Worm (Caenorhabditis elegans) whole organism, L1 larva: ENCODE data around the gene tram-1.

ENCODE experiments used
- C16A3.4 ChIP-seq: fragments of 150-350 bp; optimal IDR thresholded peaks from 2 replicates; lab custom pipeline; 2014; ENCODE audit warnings: missing biosample characterization, missing genetic modification characterization
- aha-1 ChIP-seq: fragments of 150-350 bp; optimal IDR thresholded peaks from 2 replicates; lab custom pipeline; 2014; ENCODE audit warnings: missing biosample characterization, missing genetic modification characterization
- ama-1 ChIP-seq: fragments of 150-350 bp; optimal IDR thresholded peaks from 2 replicates; lab custom pipeline; 2014
- ceh-8 ChIP-seq: fragments of 200-800 bp; sonication (Bioruptor generic); optimal IDR thresholded peaks from 2 replicates; lab custom pipeline; 2018; ENCODE audit warnings: mild to moderate bottlenecking, missing genetic modification characterization, moderate library complexity, missing compliant biosample characterization
- elt-3 ChIP-seq, 6 experiments: fragments of 150-350 bp in 1 of 6; sonication (generic microtip); optimal IDR thresholded peaks; 2 replicates each; lab custom pipeline; 2017 to 2018; ENCODE audit warnings: missing biosample characterization in 6 of 6, missing genetic modification characterization in 6 of 6, inconsistent platforms in 1 of 6
- nhr-12 ChIP-seq: sonication (generic microtip); optimal IDR thresholded peaks from 2 replicates; lab custom pipeline; 2017; ENCODE audit warnings: missing biosample characterization, missing genetic modification characterization
- rnt-1 ChIP-seq: sonication (generic microtip); optimal IDR thresholded peaks from 2 replicates; lab custom pipeline; 2016; ENCODE audit warnings: mild to moderate bottlenecking, missing genetic modification characterization, moderate library complexity, missing compliant biosample characterization
- tbx-2 ChIP-seq: sonication (generic microtip); optimal IDR thresholded peaks from 2 replicates; lab custom pipeline; 2016; ENCODE audit warnings: missing genetic modification characterization, missing compliant biosample characterization

DNA sequence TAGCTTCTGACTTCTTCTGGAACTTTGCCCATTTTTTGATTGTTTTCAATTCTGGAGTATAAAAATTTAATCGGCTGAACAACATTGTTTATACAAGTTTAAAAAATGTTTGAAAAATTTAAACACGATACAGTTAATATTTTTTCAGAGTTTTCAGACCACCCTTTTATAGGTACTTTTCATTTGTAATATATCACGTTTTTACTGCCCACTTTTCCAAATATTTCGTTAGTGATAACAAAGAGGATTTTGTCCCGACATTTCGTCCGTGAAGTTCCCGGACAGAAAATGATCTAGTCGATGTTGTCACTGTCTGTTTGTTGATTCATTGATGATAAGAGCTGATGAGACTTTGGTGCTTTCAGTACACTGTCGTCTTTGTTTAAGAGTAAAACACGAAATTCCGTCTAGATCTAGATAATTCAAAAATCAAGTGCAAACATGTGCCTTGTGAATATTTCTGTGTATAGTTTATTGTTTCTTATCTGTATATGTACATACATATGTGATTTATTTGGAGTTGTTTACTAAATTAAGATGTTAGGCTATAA lies 14.3 kb upstream of the tram-1 start, which contains the start of gene ech-9:
- no peak for TF ChIP-seq tbx-2 (tag; lab: Kevin White, UChicago)
- TF ChIP-seq aha-1 (tag; lab: Kevin White, UChicago) = no peak
- no peak for TF ChIP-seq ama-1 (lab: Kevin White, UChicago)
- no peak for TF ChIP-seq rnt-1 (tag; lab: Kevin White, UChicago)
- TF ChIP-seq elt-3 (tag; optimal IDR thresholded peaks at IDR 0.05; lab: Kevin White, UChicago) = no peak
- TF ChIP-seq C16A3.4 (tag; lab: Kevin White, UChicago) = no peak
- TF ChIP-seq nhr-12 (tag; lab: Kevin White, UChicago) = no peak
- no peak for TF ChIP-seq ceh-8 (GFP tag; lab: Kevin White, UChicago)
